Worm (Caenorhabditis elegans): Measurements from ENCODE around the gene F46G11.2.
A peak's percentile ranks its signal among the peaks of the same experiment; 100 is the strongest.

Gene F46G11.2

DNA sequence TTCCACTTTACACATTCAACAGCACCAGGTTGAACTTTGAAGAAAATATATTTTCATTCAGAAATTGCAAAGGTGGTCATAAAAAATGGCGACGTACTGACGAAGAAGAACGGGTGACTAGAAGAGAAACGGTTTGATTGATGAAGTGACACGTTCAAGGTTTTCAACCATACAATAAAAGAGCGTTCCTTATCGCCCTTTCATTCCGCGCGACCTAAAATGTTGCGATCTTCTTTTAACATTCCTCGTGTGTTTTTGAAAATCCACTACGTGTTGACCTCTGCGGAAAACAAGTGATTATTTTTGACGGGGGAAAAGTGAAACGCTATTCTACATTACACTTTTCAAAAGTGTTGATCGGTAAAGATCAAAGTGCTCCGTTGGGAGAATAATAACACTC, 40.1 kb downstream of the F46G11.2 start:
- peak in 1 of 6 experiments; percentile 57 for TF ChIP-seq elt-3 (tag; optimal IDR thresholded peaks at IDR 0.05)
- TF ChIP-seq blmp-1 (tag; optimal IDR thresholded peaks at IDR 0.05) = peak; percentile 95
- TF ChIP-seq nhr-20 (tag; optimal IDR thresholded peaks at IDR 0.05) = peak; percentile 12
- TF ChIP-seq hpl-2 (GFP tag; optimal IDR thresholded peaks at IDR 0.05) = no peak
- TF ChIP-seq skn-1 (tag; optimal IDR thresholded peaks at IDR 0.05) = no peak
- no peak for TF ChIP-seq C34B4.2 (tag; optimal IDR thresholded peaks at IDR 0.05)
- TF ChIP-seq nhr-11 (tag; optimal IDR thresholded peaks at IDR 0.05) = no peak
- TF ChIP-seq pax-3 (tag; optimal IDR thresholded peaks at IDR 0.05) = no peak
- peak; percentile 68 for TF ChIP-seq lin-14 (GFP tag; optimal IDR thresholded peaks at IDR 0.05)
- TF ChIP-seq fos-1 (tag; optimal IDR thresholded peaks at IDR 0.05) = no peak
- no peak for TF ChIP-seq ceh-88 (GFP tag; IDR thresholded peaks at IDR 0.05)
- TF ChIP-seq nhr-71 (tag; optimal IDR thresholded peaks at IDR 0.05) = peak; percentile 22
- TF ChIP-seq ztf-11 (tag; optimal IDR thresholded peaks at IDR 0.05) = no peak
- no peak for TF ChIP-seq egl-13 (tag; optimal IDR thresholded peaks at IDR 0.05)
- peak; percentile 78 for TF ChIP-seq nhr-85 (tag)
- TF ChIP-seq nhr-47 (tag; optimal IDR thresholded peaks at IDR 0.05) = no peak
- no peak for TF ChIP-seq unc-62 (GFP tag; optimal IDR thresholded peaks at IDR 0.05)
- TF ChIP-seq lsy-2 (tag; optimal IDR thresholded peaks at IDR 0.05) = peak in 1 of 2 experiments; percentile 10
- TF ChIP-seq ceh-82 (tag; optimal IDR thresholded peaks at IDR 0.05) = no peak

DNA sequence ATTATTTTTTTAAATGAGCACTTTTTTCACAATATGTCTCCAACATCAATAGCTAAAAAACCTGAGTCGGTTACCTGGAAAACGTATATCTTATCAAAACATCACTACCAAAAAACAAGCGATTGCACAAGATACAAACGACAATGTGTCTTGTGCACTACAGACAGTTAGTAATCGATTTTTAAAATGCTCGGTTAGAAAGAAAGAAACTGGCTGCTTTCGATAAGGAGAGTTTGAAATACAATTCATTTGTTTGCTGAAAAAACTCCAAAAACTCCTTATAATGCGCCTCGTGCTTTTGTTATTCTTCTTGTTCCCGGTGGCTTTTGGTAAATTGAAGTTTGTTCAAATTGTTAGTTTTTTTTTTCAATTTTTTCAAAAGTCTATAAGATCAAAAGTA, 41.2 kb downstream of the F46G11.2 start, which contains the start of gene acp-5:
acp-5 (plus strand) TSS at position 261 of the 400 bp plus-strand sequence.
- TF ChIP-seq alr-1 (tag; optimal IDR thresholded peaks at IDR 0.05; ENCODE audit: borderline replicate concordance) (no peak), elt-2 (tag; optimal IDR thresholded peaks at IDR 0.05) (peak; percentile 48), fkh-10 (GFP tag; optimal IDR thresholded peaks at IDR 0.05) (no peak), ceh-8 (GFP tag; optimal IDR thresholded peaks at IDR 0.05) (no peak), efl-1 (optimal IDR thresholded peaks at IDR 0.05) (no peak), efl-1 (GFP tag; optimal IDR thresholded peaks at IDR 0.05 in 1 of 2) (peak in 1 of 2 experiments; percentile 90), ztf-11 (tag; optimal IDR thresholded peaks at IDR 0.05) (no peak)

DNA sequence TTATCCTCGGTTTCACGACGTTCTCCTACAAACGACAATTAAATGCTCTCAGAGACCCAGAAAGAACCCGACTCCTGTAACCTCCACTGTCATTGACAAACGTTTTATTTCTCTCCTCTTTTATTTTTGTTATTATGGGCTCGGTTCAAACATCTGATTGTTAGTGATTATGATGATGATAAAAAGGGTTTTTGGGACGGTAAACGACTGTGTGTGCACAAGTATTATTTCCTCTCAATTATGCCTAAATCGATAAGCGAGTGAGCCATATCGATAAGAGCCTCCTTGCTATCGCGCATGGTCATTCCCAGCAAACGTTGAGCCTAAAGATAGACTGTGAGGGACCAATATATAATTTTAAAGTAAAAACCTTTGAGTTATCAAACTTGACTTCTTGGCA, 43.9 kb downstream of the F46G11.2 start:
- peak; percentile 41 for TF ChIP-seq elt-2 (tag; optimal IDR thresholded peaks at IDR 0.05)
- peak; percentile 36 for TF ChIP-seq pqm-1 (tag; optimal IDR thresholded peaks at IDR 0.05)
- no peak for TF ChIP-seq ama-1 (optimal IDR thresholded peaks at IDR 0.05)

DNA sequence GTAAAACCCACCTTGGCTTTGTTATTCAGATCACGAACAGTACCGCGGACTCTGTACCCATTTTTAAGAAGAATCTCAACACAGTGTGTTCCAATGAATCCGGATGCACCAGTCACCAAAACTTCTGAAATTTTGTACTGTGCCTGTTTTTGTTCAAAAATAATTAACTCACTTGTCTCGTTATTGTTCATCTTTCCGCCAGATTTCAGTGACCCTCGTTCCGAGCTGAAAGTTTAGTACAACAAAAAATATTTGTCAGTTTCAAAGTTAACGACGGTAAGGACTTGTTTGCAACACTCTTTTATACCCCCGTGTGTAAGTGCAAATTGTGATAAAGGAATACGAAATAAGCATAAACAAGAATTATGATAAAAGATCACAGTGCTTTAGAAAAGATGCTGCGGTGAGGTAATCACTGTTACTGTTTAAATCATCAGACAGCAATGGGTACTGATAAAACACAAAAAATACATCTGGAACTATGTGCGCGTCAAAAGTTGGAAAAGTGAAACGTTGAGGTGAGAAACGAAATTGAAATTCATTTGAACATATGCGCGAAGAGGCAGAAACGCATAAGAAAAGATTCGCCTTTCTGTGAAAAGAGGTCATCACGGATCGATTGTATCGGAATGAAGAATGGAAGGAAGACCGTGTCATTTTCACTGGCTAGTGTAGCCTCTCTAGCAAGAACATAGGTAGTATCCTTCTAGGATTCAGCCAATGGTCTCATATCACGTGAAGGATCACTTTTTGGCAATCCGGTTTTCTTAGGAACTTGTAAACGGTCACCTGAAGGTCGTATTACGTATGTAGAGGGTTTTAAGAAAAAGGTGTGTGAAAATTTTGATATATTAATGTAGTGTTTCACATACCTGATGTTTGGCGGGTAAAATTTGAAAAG, 46.9 kb downstream of the F46G11.2 start, which contains the start of gene F13D11.4:
F13D11.4 (minus strand) TSS at position 225 of the 901 bp plus-strand sequence.
- TF ChIP-seq zag-1 (tag; optimal IDR thresholded peaks at IDR 0.05) = no peak
- TF ChIP-seq snpc-4 (tag; optimal IDR thresholded peaks at IDR 0.05) = no peak
- TF ChIP-seq ceh-63 (GFP tag; optimal IDR thresholded peaks at IDR 0.05) = no peak
- TF ChIP-seq lin-15B (tag; optimal IDR thresholded peaks at IDR 0.05) = no peak
- no peak for TF ChIP-seq ztf-4 (tag; optimal IDR thresholded peaks at IDR 0.05)
- TF ChIP-seq mep-1 (tag; optimal IDR thresholded peaks at IDR 0.05) = no peak
- no peak for TF ChIP-seq nhr-12 (tag; optimal IDR thresholded peaks at IDR 0.05)
- peak; percentile 43; the same call in 1 of the 2 replicates for TF ChIP-seq grh-1 (GFP tag; IDR thresholded peaks at IDR 0.05)
- TF ChIP-seq efl-3 (GFP tag; optimal IDR thresholded peaks at IDR 0.05) = no peak
- no peak for TF ChIP-seq irx-1 (tag; optimal IDR thresholded peaks at IDR 0.05)
- TF ChIP-seq pag-3 (tag; optimal IDR thresholded peaks at IDR 0.05; ENCODE audit: borderline replicate concordance, insufficient read depth) = no peak
- no peak for TF ChIP-seq lin-35 (GFP tag; optimal IDR thresholded peaks at IDR 0.05)
- no peak for TF ChIP-seq isw-1 (GFP tag; IDR thresholded peaks at IDR 0.05)
- no peak for TF ChIP-seq unc-30 (tag; optimal IDR thresholded peaks at IDR 0.05)
- TF ChIP-seq C16A3.4 (tag; optimal IDR thresholded peaks at IDR 0.05) = no peak
- TF ChIP-seq egl-27 (tag; optimal IDR thresholded peaks at IDR 0.05) = no peak
- TF ChIP-seq nhr-237 (tag; optimal IDR thresholded peaks at IDR 0.05) = no peak
- no peak for TF ChIP-seq lin-13 (GFP tag; optimal IDR thresholded peaks at IDR 0.05)
- no peak for TF ChIP-seq fkh-10 (GFP tag; optimal IDR thresholded peaks at IDR 0.05)
- TF ChIP-seq nhr-71 (tag; optimal IDR thresholded peaks at IDR 0.05) = peak; percentile 23
- TF ChIP-seq alr-1 (tag; optimal IDR thresholded peaks at IDR 0.05; ENCODE audit: borderline replicate concordance) = no peak
- TF ChIP-seq nhr-20 (tag; optimal IDR thresholded peaks at IDR 0.05) = peak; percentile 9
- TF ChIP-seq lsy-2 (tag; optimal IDR thresholded peaks at IDR 0.05) = peak in 1 of 2 experiments; percentile 50
- TF ChIP-seq C34B4.2 (tag; optimal IDR thresholded peaks at IDR 0.05) = no peak
- TF ChIP-seq hpl-2 (GFP tag; optimal IDR thresholded peaks at IDR 0.05) = no peak
- TF ChIP-seq skn-1 (tag; optimal IDR thresholded peaks at IDR 0.05) = no peak
- no peak for TF ChIP-seq ceh-8 (GFP tag; optimal IDR thresholded peaks at IDR 0.05)
